Worm (Caenorhabditis elegans): ENCODE data around the gene ubh-4.
A peak's percentile ranks its signal among the peaks of the same experiment; 100 is the strongest.

Gene ubh-4

ce11 chrII:8028246-8028694 lies 11.1 kb downstream of the ubh-4 start (continued):
- TF ChIP-seq npax-4 (tag; optimal IDR thresholded peaks at IDR 0.05) (peak; percentile 14), elt-4 (tag; optimal IDR thresholded peaks at IDR 0.05) (no peak), madf-2 (tag; optimal IDR thresholded peaks at IDR 0.05) (peak; percentile 59), ahr-1 (tag; optimal IDR thresholded peaks at IDR 0.05) (no peak), lin-11 (tag; optimal IDR thresholded peaks at IDR 0.05) (no peak), pros-1 (tag; optimal IDR thresholded peaks at IDR 0.05) (peak; percentile 72), hlh-8 (tag; optimal IDR thresholded peaks at IDR 0.05) (peak; percentile 46), hlh-30 (tag; optimal IDR thresholded peaks at IDR 0.05; ENCODE audit: insufficient read depth) (peak; percentile 33), unc-42 (tag; optimal IDR thresholded peaks at IDR 0.05) (peak; percentile 79), unc-55 (GFP tag; optimal IDR thresholded peaks at IDR 0.05) (peak; percentile 63), odd-2 (tag; optimal IDR thresholded peaks at IDR 0.05) (no peak), ref-2 (tag; optimal IDR thresholded peaks at IDR 0.05) (peak; percentile 93), unc-86 (tag; optimal IDR thresholded peaks at IDR 0.05) (peak; percentile 29), gmeb-2 (tag; optimal IDR thresholded peaks at IDR 0.05) (no peak), zip-5 (tag; optimal IDR thresholded peaks at IDR 0.05) (no peak), tbx-2 (tag; optimal IDR thresholded peaks at IDR 0.05) (peak; percentile 93), K09A11.1 (tag; optimal IDR thresholded peaks at IDR 0.05; ENCODE audit: insufficient read depth) (no peak), pag-3 (tag; optimal IDR thresholded peaks at IDR 0.05; ENCODE audit: borderline replicate concordance) (peak; percentile 32), ceh-9 (tag; optimal IDR thresholded peaks at IDR 0.05) (no peak), eyg-1 (tag; optimal IDR thresholded peaks at IDR 0.05) (peak; percentile 39), ceh-45 (GFP tag; IDR thresholded peaks at IDR 0.05) (0 out of 2 replicates have a peak, but pooled peaks have one; percentile 23), pat-9 (tag; optimal IDR thresholded peaks at IDR 0.05) (peak; percentile 54), rnt-1 (tag; optimal IDR thresholded peaks at IDR 0.05) (peak; percentile 87), hlh-6 (tag; optimal IDR thresholded peaks at IDR 0.05) (peak; percentile 74), ceh-6 (GFP tag; optimal IDR thresholded peaks at IDR 0.05) (peak; percentile 51)

- TF ChIP-seq sdc-2 (tag; optimal IDR thresholded peaks at IDR 0.05): no peak
- no peak for TF ChIP-seq tbx-2 (tag; optimal IDR thresholded peaks at IDR 0.05)
- TF ChIP-seq T23F11.4 (GFP tag; optimal IDR thresholded peaks at IDR 0.05): no peak
- no peak for TF ChIP-seq ceh-48 (tag; optimal IDR thresholded peaks at IDR 0.05)
- TF ChIP-seq ceh-14 (tag; optimal IDR thresholded peaks at IDR 0.05): no peak
- TF ChIP-seq Y22D7AL.16 (tag; optimal IDR thresholded peaks at IDR 0.05): no peak
These were observed 11.7 kb downstream of the ubh-4 start, which contains the start of gene swsn-7 for ce11 chrII:8027663-8028062. Gene swsn-7, minus strand, starts transcription at chrII:8027763.

- no peak for TF ChIP-seq fkh-6 (tag; optimal IDR thresholded peaks at IDR 0.05)
- no peak for TF ChIP-seq rnt-1 (tag; optimal IDR thresholded peaks at IDR 0.05)
- TF ChIP-seq ceh-24 (tag; optimal IDR thresholded peaks at IDR 0.05): no peak
- no peak for TF ChIP-seq unc-86 (tag; optimal IDR thresholded peaks at IDR 0.05)
- no peak for TF ChIP-seq F13H6.1 (tag; optimal IDR thresholded peaks at IDR 0.05)
- no peak for TF ChIP-seq nhr-11 (tag; optimal IDR thresholded peaks at IDR 0.05)
These were observed 16.9 kb downstream of the ubh-4 start, which contains the start of gene hda-2 for ce11 chrII:8022461-8022860. Gene hda-2, minus strand, starts transcription at chrII:8022561.

ce11 chrII:8020580-8021044 lies 18.8 kb downstream of the ubh-4 start:
- no peak for TF ChIP-seq ceh-31 (tag; optimal IDR thresholded peaks at IDR 0.05)
- TF ChIP-seq elt-4 (tag; optimal IDR thresholded peaks at IDR 0.05): no peak
- no peak for TF ChIP-seq F13H6.1 (tag; optimal IDR thresholded peaks at IDR 0.05)
- no peak for TF ChIP-seq tbx-7 (tag; optimal IDR thresholded peaks at IDR 0.05)
- TF ChIP-seq unc-86 (tag; optimal IDR thresholded peaks at IDR 0.05): no peak
- TF ChIP-seq odd-2 (tag; optimal IDR thresholded peaks at IDR 0.05): no peak
- no peak for TF ChIP-seq hlh-8 (tag; optimal IDR thresholded peaks at IDR 0.05)
- no peak for TF ChIP-seq hlh-13 (GFP tag; optimal IDR thresholded peaks at IDR 0.05)
- TF ChIP-seq T23F11.4 (GFP tag; optimal IDR thresholded peaks at IDR 0.05): no peak
- no peak for TF ChIP-seq unc-3 (GFP tag; conservative IDR thresholded peaks at IDR 0.05)
- TF ChIP-seq unc-3 (tag; optimal IDR thresholded peaks at IDR 0.05): no peak
- TF ChIP-seq sox-2 (GFP tag; IDR thresholded peaks at IDR 0.05): no peak
- no peak for TF ChIP-seq ceh-2 (tag; optimal IDR thresholded peaks at IDR 0.05)
- no peak for TF ChIP-seq madf-2 (tag; optimal IDR thresholded peaks at IDR 0.05)
- no peak for TF ChIP-seq nhr-11 (tag; optimal IDR thresholded peaks at IDR 0.05)
- TF ChIP-seq dmd-4 (tag; optimal IDR thresholded peaks at IDR 0.05; ENCODE audit: borderline replicate concordance): no peak
- no peak for TF ChIP-seq ama-1 (optimal IDR thresholded peaks at IDR 0.05)
- no peak for TF ChIP-seq ceh-22 (tag; optimal IDR thresholded peaks at IDR 0.05)
- no peak for TF ChIP-seq ceh-18 (tag; optimal IDR thresholded peaks at IDR 0.05)

All from whole organism, late embryonic.